Worm (Caenorhabditis elegans) whole organism, L4/young adult: ENCODE measurements around the gene acs-15.
"Not testable (repeated sequence)": the region's sequence is repeated elsewhere in the genome, so short reads cannot be mapped to it uniquely, and the experiment has no call there.

ENCODE experiments used
- W03F9.2 ChIP-seq: fragments of 150-350 bp; optimal IDR thresholded peaks from 2 replicates; lab custom pipeline; 2014; ENCODE audit warnings: missing biosample characterization, missing genetic modification characterization
- dao-5 ChIP-seq: sonication (generic microtip); optimal IDR thresholded peaks from 2 replicates; lab custom pipeline; 2016; ENCODE audit warnings: missing genotype, missing genetic modification characterization, moderate library complexity, missing compliant biosample characterization
- him-1 ChIP-seq: sonication (generic microtip); optimal IDR thresholded peaks from 2 replicates; lab custom pipeline; 2016; ENCODE audit warnings: missing genotype, missing genetic modification reagents, missing genetic modification characterization, missing compliant biosample characterization

- TF ChIP-seq him-1, W03F9.2, dao-5 (tag; lab: Kevin White, UChicago): not testable (repeated sequence)
These were observed 52.9 kb downstream of the acs-15 start, which contains the start of gene fbxc-40 for ce11 chrII:985703-986102.
